Worm (Caenorhabditis elegans): Measurements from ENCODE around the gene F57G12.1.

DNA sequence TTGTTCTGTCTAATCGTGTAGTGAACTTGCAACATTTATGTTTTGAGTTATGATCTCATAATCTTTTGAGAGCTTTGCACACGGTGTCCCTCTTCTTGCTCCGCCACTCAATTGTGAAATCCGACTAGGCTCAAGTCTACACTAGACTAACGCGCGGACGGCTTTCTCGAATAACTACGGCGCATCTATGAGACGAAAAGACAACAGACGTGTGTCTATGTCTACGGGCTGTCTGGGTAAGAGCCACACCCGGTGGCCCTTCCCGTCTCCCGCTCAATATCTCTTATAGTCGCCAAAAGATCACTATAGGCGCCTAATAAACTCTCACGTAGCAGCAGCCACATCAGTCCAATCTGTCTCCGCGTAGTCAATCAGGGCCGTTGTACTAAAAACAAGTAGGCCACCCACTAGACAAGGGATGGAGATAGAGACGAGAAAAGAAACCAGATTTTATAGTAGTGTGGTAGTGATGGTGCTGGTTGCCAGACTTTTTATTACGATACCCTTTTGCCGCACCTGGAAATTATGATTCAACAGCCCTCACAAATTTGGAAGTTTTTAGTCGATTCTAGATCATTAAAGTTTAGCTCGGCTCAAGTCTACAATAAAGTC lies 4.3 kb upstream of the F57G12.1 start:
- TF ChIP-seq nhr-80 (tag; optimal IDR thresholded peaks at IDR 0.05), result no peak
- TF ChIP-seq rcor-1 (GFP tag; IDR thresholded peaks at IDR 0.05), result no peak
- no peak for TF ChIP-seq ztf-28 (GFP tag; IDR thresholded peaks at IDR 0.05)
- no peak for TF ChIP-seq F52B5.7 (tag; optimal IDR thresholded peaks at IDR 0.05)
- TF ChIP-seq F49E8.2 (tag; optimal IDR thresholded peaks at IDR 0.05; ENCODE audit: insufficient read depth), result no peak
- TF ChIP-seq dox-1 (GFP tag; IDR thresholded peaks at IDR 0.05), result no peak
- TF ChIP-seq ama-1 (optimal IDR thresholded peaks at IDR 0.05), result no peak
- TF ChIP-seq ama-1 (GFP tag; optimal IDR thresholded peaks at IDR 0.05), result no peak
- no peak for TF ChIP-seq nfyb-1 (GFP tag; IDR thresholded peaks at IDR 0.05)
- no peak for TF ChIP-seq lin-35 (GFP tag; optimal IDR thresholded peaks at IDR 0.05)
